Worm (Caenorhabditis elegans) whole organism, early embryonic: Measurements from ENCODE around the gene Y17G7B.23.

Experiments used
- F13C5.2 ChIP-seq: sonication (generic microtip); optimal IDR thresholded peaks from 2 replicates; lab custom pipeline; 2017; ENCODE audit warnings: mild to moderate bottlenecking, missing genetic modification characterization, inconsistent platforms, missing compliant biosample characterization
- ama-1 ChIP-seq: fragments of 150-350 bp; optimal IDR thresholded peaks from 2 replicates; lab custom pipeline; 2014
- ceh-36 ChIP-seq: sonication (generic microtip); optimal IDR thresholded peaks from 2 replicates; lab custom pipeline; 2016; ENCODE audit warnings: missing genetic modification characterization, inconsistent platforms, missing compliant biosample characterization
- hmg-4 ChIP-seq: fragments of 200-800 bp; sonication (Bioruptor generic); optimal IDR thresholded peaks from 2 replicates; lab custom pipeline; 2018; ENCODE audit warnings: mild to moderate bottlenecking, missing genetic modification characterization, missing compliant biosample characterization
- hnd-1 ChIP-seq: sonication (generic microtip); optimal IDR thresholded peaks from 2 replicates; lab custom pipeline; 2016; ENCODE audit warnings: missing genetic modification characterization, missing compliant biosample characterization
- scrt-1 ChIP-seq: fragments of 200-800 bp; sonication (Bioruptor generic); IDR thresholded peaks from 2 replicates; pipeline ENCODE4 v1.3.6; 2022; ENCODE audit warnings: missing genetic modification characterization, missing compliant biosample characterization
- tbx-37 ChIP-seq: fragments of 200-800 bp; sonication (Bioruptor generic); conservative IDR thresholded peaks from 2 replicates; pipeline ENCODE4 v1.3.6; 2022; ENCODE audit warnings: missing genetic modification reagents, missing genetic modification characterization, missing compliant biosample characterization

- TF ChIP-seq ama-1 (lab: Kevin White, UChicago) (no peak), F13C5.2 (tag; lab: Kevin White, UChicago) (no peak), tbx-37 (GFP tag; lab: Robert Waterston, UW) (no peak), scrt-1 (no peak), hmg-4 (GFP tag; lab: Kevin White, UChicago) (no peak), ceh-36 (no peak), hnd-1 (tag; lab: Kevin White, UChicago) (no peak)
Observed at ce11 chrII:12027697-12028245, 28.8 kb downstream of the Y17G7B.23 start, which contains the start of gene Y17G7B.8.
